Fruit fly (Drosophila melanogaster) S2 (cell line): ENCODE data around the gene Or69a.

Experiments used
- CG8478 ChIP-seq: fragments of >200 bp; optimal IDR thresholded peaks from 2 replicates; lab custom pipeline; 2018
- CTCF ChIP-seq, 2 experiments: fragments of >200 bp; optimal IDR thresholded peaks; 2 replicates each; lab custom pipeline; 2018

Gene Or69a

DNA sequence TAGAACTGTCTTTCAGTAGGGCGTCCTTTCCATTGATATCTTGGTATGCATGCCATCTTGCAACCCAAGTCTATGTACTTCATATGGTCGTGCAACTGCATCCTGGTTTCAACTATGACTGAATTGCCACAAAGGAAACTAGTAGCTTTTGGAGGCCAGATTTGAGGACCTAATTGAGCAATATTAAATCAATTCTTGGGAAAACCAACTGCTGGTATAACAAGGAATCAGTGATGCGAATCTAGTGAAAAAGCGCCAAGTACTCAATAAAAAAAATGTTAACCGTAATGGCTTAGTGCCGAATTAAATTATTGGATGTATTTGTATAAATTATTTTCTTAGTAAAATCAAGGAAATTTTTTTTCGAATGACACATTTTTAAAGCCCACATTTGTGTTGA, at the start of gene Or69a:
Gene Or69a, minus strand, starts transcription at position 101 of the 400 bp plus-strand sequence.
- TF ChIP-seq CG8478 (lab: Kevin White, UChicago) (no peak), CTCF (optimal IDR thresholded peaks at IDR 0.05; lab: Kevin White, UChicago) (no peak)

DNA sequence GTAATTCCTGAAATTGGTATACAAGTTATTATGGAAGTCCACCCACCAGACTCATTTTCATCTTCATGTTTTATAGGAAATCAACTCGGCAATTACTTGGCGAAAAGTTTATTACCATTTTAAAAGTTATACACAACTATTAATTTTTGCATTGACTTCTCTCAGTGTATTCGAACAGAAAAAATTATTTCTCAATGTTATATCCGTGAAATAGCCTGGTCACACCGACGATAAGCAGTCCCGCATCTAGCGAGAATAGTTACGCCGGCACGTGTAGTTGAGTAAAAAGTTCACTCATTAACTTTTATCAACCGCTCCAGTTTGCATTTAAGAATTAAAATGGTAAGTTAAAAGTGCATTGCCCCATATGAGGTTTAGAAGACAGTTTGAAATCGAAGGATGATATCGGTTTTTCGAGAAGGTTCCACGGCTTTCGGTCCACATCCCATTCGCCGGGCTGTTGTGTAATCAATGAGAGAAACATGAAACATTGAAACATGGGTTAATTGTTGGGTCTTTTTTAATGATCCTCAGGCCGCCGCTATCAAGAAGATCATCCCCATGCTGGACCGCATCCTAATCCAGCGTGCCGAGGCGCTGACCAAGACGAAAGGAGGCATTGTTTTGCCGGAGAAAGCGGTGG, 48.4 kb upstream of the Or69a start, which contains the start of gene CG11267:
Gene CG11267, plus strand, starts transcription at position 228 of the 643 bp plus-strand sequence.
- TF ChIP-seq CG8478 (lab: Kevin White, UChicago), result no peak
- TF ChIP-seq CTCF (optimal IDR thresholded peaks at IDR 0.05; lab: Kevin White, UChicago), result no peak

DNA sequence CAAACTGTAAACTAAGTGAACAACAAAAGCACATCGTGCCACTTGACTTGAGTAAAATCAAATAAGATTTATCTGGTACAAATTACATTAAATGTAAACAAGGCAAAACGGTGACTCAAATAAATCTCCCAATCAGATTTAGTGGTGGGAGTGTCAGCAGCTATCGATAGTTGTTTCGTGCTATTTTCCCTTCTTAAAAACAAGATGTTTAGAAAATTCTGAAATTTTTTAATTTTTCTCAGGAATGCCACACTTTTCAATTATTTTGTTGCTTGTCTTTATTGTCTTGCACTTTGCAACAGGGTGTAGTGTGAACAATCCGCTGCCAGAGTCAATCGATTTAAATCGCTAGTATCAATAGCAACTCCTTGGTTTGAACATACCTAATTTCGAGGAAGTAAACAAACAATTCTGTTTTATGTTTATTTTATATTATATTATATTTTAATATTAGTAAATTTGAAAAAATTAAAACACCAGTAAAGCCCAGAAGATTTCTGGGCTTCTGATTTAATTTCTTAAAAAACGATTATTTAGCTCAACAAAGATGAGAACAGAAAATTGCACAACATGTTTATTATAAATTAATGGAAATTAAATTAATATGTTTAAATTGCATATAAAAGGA, 47.8 kb upstream of the Or69a start, which contains the start of gene MICAL-like:
Gene MICAL-like, minus strand, starts transcription at position 138 of the 628 bp plus-strand sequence.
- no peak for TF ChIP-seq CG8478 (lab: Kevin White, UChicago)
- TF ChIP-seq CTCF (optimal IDR thresholded peaks at IDR 0.05; lab: Kevin White, UChicago), result no peak

DNA sequence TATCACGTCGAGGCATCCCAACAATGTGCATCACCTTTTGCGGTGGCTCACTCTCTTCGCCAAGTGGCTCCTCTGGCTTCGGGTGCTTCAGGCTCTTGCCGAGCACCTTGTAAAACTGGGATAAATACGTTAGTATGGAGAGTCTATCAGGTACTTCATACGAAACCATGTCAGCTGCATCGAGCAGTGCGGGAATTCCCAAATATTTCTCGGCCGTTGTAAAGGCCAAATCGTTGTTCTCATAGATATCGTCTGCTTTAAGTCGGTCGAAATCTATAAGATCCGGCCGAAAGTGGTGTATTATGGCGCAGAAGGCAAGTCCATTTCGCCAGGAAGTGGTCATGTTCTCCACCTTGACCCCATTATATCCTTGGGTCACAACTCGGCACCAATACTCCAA, 47.2 kb upstream of the Or69a start:
- TF ChIP-seq CTCF (optimal IDR thresholded peaks at IDR 0.05; lab: Kevin White, UChicago) (no peak), CG8478 (lab: Kevin White, UChicago) (no peak)

DNA sequence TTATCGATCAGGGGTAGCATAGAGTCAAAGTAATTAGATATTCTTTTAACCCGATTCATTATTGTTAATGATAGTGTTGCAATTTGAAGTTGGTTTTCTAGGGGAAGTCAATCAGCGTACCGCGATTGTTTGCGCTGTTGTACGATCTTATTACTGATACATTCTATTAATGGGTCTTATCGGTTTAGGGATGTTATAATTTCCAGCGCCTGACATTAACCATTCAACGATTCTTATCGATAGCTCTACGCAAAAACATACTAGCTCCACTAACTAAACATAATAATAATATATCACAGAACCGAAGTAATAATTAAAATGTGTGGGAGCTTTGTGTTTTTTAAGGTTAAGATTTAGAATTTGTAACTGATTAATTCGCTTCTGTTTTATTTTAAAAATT, 44.0 kb upstream of the Or69a start, which contains the start of gene Cul6:
Gene Cul6, minus strand, starts transcription at position 175 of the 400 bp plus-strand sequence.
- TF ChIP-seq CTCF (optimal IDR thresholded peaks at IDR 0.05; lab: Kevin White, UChicago) (no peak), CG8478 (lab: Kevin White, UChicago) (no peak)

DNA sequence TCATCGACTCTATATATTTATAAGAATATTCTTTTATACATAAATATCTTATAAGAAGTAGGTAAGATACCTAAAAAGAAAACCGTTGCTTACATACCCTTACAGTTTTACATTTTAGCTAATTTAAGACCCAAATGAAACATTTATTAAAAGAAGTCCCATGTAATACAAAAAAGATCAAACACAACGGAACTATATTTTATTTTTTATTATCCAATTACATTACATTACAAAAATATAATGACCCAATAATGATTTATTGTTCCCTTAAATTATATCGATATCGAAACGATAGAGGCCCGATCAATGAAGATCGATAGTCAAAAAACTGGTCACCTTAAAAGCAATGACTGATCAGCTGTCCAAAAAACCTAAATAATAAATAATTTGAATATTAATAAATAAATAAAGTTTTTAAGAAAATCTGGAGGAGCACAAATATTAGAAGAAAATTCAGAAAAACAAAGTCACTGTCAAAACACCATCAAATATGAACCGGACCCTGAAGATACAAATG, 40.5 kb upstream of the Or69a start:
- TF ChIP-seq CG8478 (lab: Kevin White, UChicago) (no peak), CTCF (optimal IDR thresholded peaks at IDR 0.05; lab: Kevin White, UChicago) (no peak)

DNA sequence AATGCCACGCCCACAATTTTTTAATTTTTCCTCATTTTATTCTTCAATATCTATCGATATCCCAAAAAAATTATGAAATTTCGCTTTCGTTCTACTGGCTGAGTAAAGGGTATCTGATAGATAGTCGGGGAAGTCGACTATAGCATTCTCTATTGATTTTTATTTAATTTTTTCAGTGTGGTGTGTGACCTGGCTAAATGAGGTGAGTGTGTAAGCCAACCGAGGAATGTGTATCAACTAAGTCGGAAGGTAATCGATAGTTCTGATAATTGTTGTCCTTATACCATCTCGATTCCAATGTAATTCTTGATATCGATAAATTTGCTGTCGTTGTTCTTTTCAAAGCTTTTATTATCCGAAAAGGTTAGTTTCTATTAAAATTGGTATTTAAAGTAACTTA, 39.0 kb upstream of the Or69a start, which contains the start of gene CG11263:
Gene CG11263, plus strand, starts transcription at position 328 of the 400 bp plus-strand sequence.
- TF ChIP-seq CTCF (optimal IDR thresholded peaks at IDR 0.05; lab: Kevin White, UChicago) (peak in 1 of 2 experiments; percentile 30), CG8478 (lab: Kevin White, UChicago) (no peak)

DNA sequence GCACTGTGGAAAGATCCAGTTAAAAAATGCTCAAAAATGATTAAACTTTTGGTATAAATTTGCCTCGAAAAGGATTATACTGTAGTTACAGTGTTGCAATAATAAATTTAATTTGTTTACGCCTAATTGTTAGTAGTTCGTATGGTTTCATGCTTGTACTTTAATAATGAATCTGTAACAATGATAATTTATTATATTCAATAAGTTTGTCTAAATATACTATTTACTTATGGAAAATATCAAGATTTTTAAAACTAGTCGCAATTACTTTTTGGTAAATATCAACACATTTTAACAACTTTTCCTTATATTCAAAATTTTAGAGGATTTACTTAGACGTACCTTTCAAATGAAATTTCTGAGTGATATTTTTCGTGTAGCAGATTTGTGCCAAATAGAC, 27.3 kb upstream of the Or69a start, which contains the start of gene CG11262:
Gene CG11262, plus strand, starts transcription at position 301 of the 400 bp plus-strand sequence.
- no peak for TF ChIP-seq CTCF (optimal IDR thresholded peaks at IDR 0.05; lab: Kevin White, UChicago)
- TF ChIP-seq CG8478 (lab: Kevin White, UChicago), result no peak

DNA sequence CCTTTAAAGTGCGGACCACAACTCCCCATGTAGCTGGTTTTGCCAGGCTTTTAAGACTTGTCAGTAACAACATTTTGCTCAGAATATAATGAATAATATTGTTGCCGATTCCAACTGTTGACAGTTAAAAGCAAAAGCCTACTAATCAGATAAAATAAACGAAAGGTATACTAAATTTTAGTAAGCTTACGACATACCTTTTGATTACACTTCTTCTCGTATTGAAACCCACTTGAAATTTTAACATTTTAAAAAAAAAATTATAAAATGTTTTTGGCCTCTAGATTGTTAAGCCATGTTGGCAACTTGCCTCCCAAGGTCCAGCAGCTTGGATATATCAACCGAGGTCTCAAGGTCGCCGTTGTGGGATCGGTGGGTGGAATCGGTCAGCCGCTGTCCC, 4.7 kb upstream of the Or69a start, which contains the start of the genes CG10748 and CG10749:
Gene CG10748, minus strand, starts transcription at position 101 of the 400 bp plus-strand sequence.
Gene CG10749, plus strand, starts transcription at position 216 of the 400 bp plus-strand sequence.
- no peak for TF ChIP-seq CG8478 (lab: Kevin White, UChicago)
- no peak for TF ChIP-seq CTCF (optimal IDR thresholded peaks at IDR 0.05; lab: Kevin White, UChicago)

DNA sequence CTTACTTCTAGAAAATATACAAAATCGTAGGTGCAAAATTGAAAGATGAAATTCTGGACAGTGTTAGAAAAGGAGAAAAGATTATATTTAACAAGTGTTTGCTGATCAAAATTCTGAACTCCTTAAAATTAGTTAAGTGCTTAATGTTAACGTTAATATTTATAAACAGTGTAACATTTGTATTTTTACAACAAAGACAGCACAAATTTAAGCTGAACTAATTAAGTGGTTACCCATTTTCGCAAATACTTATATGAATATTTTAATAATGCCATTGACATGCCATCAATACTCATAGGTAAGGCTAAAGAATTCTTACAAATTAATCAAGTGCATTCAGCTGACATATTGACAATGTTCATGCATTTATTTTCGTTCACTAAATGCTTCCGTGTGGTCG, 13.0 kb downstream of the Or69a start, which contains the start of gene CG10752:
Gene CG10752, minus strand, starts transcription at position 101 of the 400 bp plus-strand sequence.
- no peak for TF ChIP-seq CG8478 (lab: Kevin White, UChicago)
- no peak for TF ChIP-seq CTCF (optimal IDR thresholded peaks at IDR 0.05; lab: Kevin White, UChicago)

DNA sequence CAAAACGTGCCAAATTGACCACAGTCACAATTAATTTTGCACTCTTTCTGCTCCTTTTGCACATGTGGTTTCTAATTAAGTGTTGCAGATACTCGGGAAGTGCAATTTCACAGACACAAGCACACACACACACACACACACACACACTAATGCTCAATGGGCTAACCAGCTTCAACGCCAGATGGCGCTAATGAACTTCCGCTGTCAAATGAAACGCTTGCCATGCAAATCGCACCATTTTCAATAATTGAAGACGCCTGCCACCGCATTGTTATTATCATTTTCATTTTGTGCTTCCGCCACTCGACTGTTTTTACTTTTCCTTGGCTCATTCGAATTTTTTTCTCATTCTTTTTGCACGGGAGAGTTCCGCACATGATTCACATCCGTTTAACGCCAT, 18.1 kb downstream of the Or69a start:
- TF ChIP-seq CG8478 (lab: Kevin White, UChicago), result no peak
- TF ChIP-seq CTCF (optimal IDR thresholded peaks at IDR 0.05; lab: Kevin White, UChicago), result peak; percentile 40 to 62

DNA sequence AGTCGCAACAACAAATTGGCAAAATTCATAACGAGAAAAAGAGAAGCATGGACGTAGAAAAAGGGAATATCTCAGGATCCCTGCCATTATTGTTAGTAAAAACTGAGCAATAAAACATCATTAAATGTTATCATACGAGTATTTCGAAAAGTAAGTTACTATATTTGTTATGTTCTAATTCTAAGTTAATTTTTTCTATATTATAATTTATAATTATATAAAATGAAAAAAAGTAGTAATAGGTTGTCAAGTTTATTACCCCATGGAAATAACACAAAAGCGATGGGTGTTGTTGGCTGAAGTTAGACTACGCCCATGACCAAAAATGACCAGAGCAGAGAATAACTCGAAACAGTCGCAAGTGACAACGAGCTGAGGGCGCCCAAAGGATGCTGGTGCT, 52.1 kb downstream of the Or69a start:
- TF ChIP-seq CTCF (optimal IDR thresholded peaks at IDR 0.05; lab: Kevin White, UChicago) (no peak), CG8478 (lab: Kevin White, UChicago) (no peak)
